Fruit fly (Drosophila melanogaster): ENCODE results near the gene Sh.

Sh gene

DNA sequence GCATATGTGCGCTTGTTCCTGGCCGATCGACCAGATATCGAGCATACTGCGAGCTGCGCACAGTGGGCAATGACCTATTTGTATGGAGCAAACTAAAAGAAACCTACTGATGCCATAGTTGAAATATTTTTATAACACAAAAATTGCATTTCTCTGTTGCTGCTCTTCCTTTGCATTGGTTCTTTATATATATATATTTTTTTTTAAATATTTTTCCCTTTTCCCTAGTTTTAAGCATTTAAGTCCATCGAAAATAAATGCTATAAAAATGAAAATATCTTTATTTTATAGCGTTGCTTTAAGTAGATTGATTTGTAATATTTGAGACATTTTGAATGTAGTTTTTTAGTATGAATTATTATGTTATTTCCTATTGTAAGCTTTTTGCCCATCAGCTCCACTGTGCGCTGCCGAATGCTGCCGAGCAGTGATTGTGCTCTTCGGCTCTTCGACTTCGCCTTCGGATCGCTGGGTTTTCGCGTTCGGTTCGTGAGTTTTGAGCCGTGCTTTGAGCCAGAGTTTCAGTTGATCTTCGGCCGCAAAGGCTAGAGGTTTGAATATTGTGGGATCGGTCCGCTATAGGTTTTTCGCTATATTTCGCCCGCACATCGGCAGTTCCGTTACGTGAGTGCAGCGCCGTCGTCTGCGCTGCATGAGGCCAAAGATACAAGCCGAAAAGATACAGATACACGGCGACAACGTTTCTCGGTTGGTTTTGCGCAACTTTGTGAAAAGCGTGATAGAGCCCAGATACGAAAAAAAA lies 151.9 kb downstream of the Sh start, which contains the start of gene CG6847 (continued):
- peak; percentile 40 for TF ChIP-seq HHEX (GFP tag; optimal IDR thresholded peaks at IDR 0.05)
- TF ChIP-seq CG17361 (GFP tag; IDR thresholded peaks at IDR 0.05), result peak; percentile 94
- peak; percentile 69 for TF ChIP-seq gsb-n (tag; optimal IDR thresholded peaks at IDR 0.05)
- peak; percentile 32 for TF ChIP-seq CG10267 (tag; optimal IDR thresholded peaks at IDR 0.05)
- no peak for TF ChIP-seq prd (optimal IDR thresholded peaks at IDR 0.05)
- TF ChIP-seq prd (GFP tag; IDR thresholded peaks at IDR 0.05), result peak; percentile 62; the same call in 2 of the 3 replicates
- peak; percentile 45; the same call in 1 of the 2 replicates for TF ChIP-seq al (GFP tag; IDR thresholded peaks at IDR 0.05)
- TF ChIP-seq sug (tag; optimal IDR thresholded peaks at IDR 0.05), result peak; percentile 39
- peak; percentile 50 for TF ChIP-seq phol (tag; optimal IDR thresholded peaks at IDR 0.05)
- peak; percentile 9 for TF ChIP-seq Fer2 (tag; optimal IDR thresholded peaks at IDR 0.05)
- TF ChIP-seq inv (GFP tag; IDR thresholded peaks at IDR 0.05; ENCODE audit: partially characterized antibody), result no peak
- TF ChIP-seq CG16813 (GFP tag; IDR thresholded peaks at IDR 0.05; ENCODE audit: partially characterized antibody), result no peak
- TF ChIP-seq Hmx (GFP tag; optimal IDR thresholded peaks at IDR 0.05), result peak; percentile 22
- TF ChIP-seq Vsx1 (GFP tag; optimal IDR thresholded peaks at IDR 0.05), result peak; percentile 60
- peak; percentile 70 for TF ChIP-seq CG13775 (GFP tag; optimal IDR thresholded peaks at IDR 0.05)
- TF ChIP-seq sisA (GFP tag; IDR thresholded peaks at IDR 0.05), result peak; percentile 8; the same call in 1 of the 2 replicates
- TF ChIP-seq ewg (GFP tag; optimal IDR thresholded peaks at IDR 0.05), result peak; percentile 64
- TF ChIP-seq abd-A (tag; optimal IDR thresholded peaks at IDR 0.05), result no peak
- peak; percentile 31 for TF ChIP-seq D19A (tag; optimal IDR thresholded peaks at IDR 0.05)
- TF ChIP-seq Trl (optimal IDR thresholded peaks at IDR 0.05), result no peak
- peak; percentile 12 for TF ChIP-seq Trl (GFP tag; optimal IDR thresholded peaks at IDR 0.05)
- no peak for TF ChIP-seq her (GFP tag; optimal IDR thresholded peaks at IDR 0.05)
- TF ChIP-seq danr (GFP tag; IDR thresholded peaks at IDR 0.05), result 0 out of 2 replicates have a peak, but pooled peaks have one; percentile 25
- peak; percentile 52 for TF ChIP-seq org-1 (GFP tag; optimal IDR thresholded peaks at IDR 0.05)
- peak; percentile 42; the same call in 1 of the 2 replicates for TF ChIP-seq ttk (GFP tag; IDR thresholded peaks at IDR 0.05)
- no peak for TF ChIP-seq Bgb (GFP tag; IDR thresholded peaks at IDR 0.05; ENCODE audit: partially characterized antibody)
- TF ChIP-seq E2f1 (GFP tag; IDR thresholded peaks at IDR 0.05), result peak; percentile 51
- peak; percentile 90 for TF ChIP-seq Ets65A (GFP tag)
- TF ChIP-seq Blimp-1 (GFP tag; optimal IDR thresholded peaks at IDR 0.05), result peak; percentile 31
- peak; percentile 40 for TF ChIP-seq CG4707 (GFP tag; optimal IDR thresholded peaks at IDR 0.05)
- TF ChIP-seq CG12942 (GFP tag; optimal IDR thresholded peaks at IDR 0.05), result peak; percentile 22
- TF ChIP-seq odd (GFP tag; optimal IDR thresholded peaks at IDR 0.05), result peak; percentile 49
- TF ChIP-seq Camta (GFP tag; optimal IDR thresholded peaks at IDR 0.05), result peak; percentile 28
- TF ChIP-seq Hmr (GFP tag; optimal IDR thresholded peaks at IDR 0.05), result peak; percentile 81
- peak; percentile 46; the same call in 1 of the 2 replicates for TF ChIP-seq CG4404 (GFP tag; IDR thresholded peaks at IDR 0.05)
- TF ChIP-seq CG15601 (tag; optimal IDR thresholded peaks at IDR 0.05), result peak; percentile 12
- TF ChIP-seq CG12219 (GFP tag; optimal IDR thresholded peaks at IDR 0.05), result peak; percentile 15
- TF ChIP-seq Ssrp (tag; optimal IDR thresholded peaks at IDR 0.05), result peak; percentile 83
- TF ChIP-seq oc (tag; optimal IDR thresholded peaks at IDR 0.05), result peak; percentile 62
- peak; percentile 73 for TF ChIP-seq CG17385 (GFP tag; optimal IDR thresholded peaks at IDR 0.05)
- TF ChIP-seq rib (GFP tag; IDR thresholded peaks at IDR 0.05), result 0 out of 2 replicates have a peak, but pooled peaks have one; percentile 26
- peak; percentile 38 for TF ChIP-seq CG17359 (tag; optimal IDR thresholded peaks at IDR 0.05)
- peak; percentile 55; the same call in 2 of the 3 replicates for TF ChIP-seq CG11695 (GFP tag; IDR thresholded peaks at IDR 0.05)
- peak; percentile 41; the same call in 1 of the 2 replicates for TF ChIP-seq wor (GFP tag; IDR thresholded peaks at IDR 0.05)
- TF ChIP-seq Oli (tag; optimal IDR thresholded peaks at IDR 0.05), result peak; percentile 83
- peak in 1 of 2 experiments; percentile 85 for TF ChIP-seq Eip74EF (GFP tag; optimal IDR thresholded peaks at IDR 0.05)
- no peak for TF ChIP-seq pros (GFP tag; optimal IDR thresholded peaks at IDR 0.05)
- TF ChIP-seq bbx (GFP tag; IDR thresholded peaks at IDR 0.05; ENCODE audit: partially characterized antibody), result peak; percentile 31; the same call in 1 of the 2 replicates

Data from whole organism, embryonic.